Fruit fly (Drosophila melanogaster) whole organism, embryonic: ENCODE data around the gene CG3702.

Experiments
- Blimp-1 ChIP-seq: fragments of 200-800 bp; sonication (Bioruptor generic); optimal IDR thresholded peaks from 3 replicates; lab custom pipeline; 2018; ENCODE audit warnings: missing biosample characterization, missing genetic modification characterization, mild to moderate bottlenecking, moderate library complexity, missing genetic modification reagents
- CG10267 ChIP-seq: fragments of 200-800 bp; sonication (Bioruptor generic); optimal IDR thresholded peaks from 2 replicates; lab custom pipeline; 2018; ENCODE audit warnings: missing biosample characterization, mild to moderate bottlenecking, missing genetic modification characterization, moderate library complexity
- CG11247 ChIP-seq: fragments of 200-800 bp; sonication (Bioruptor generic); IDR thresholded peaks from 2 replicates; pipeline ENCODE4 v1.3.6; 2022; ENCODE audit warnings: missing biosample characterization, missing genetic modification characterization
- CG11695 ChIP-seq: fragments of 200-800 bp; sonication (Bioruptor generic); IDR thresholded peaks from 3 replicates; pipeline ENCODE4 v1.3.6; 2022; ENCODE audit warnings: missing biosample characterization, missing genetic modification characterization
- CG1832 ChIP-seq: fragments of 200-800 bp; sonication (Bioruptor generic); optimal IDR thresholded peaks from 2 replicates; lab custom pipeline; 2017; ENCODE audit warnings: missing biosample characterization, mild to moderate bottlenecking, missing genetic modification characterization, inconsistent platforms
- CG2678 ChIP-seq: fragments of 200-800 bp; sonication (Bioruptor generic); optimal IDR thresholded peaks from 3 replicates; lab custom pipeline; 2019; ENCODE audit warnings: missing biosample characterization, mild to moderate bottlenecking, missing genetic modification characterization, moderate library complexity
- CG42726 ChIP-seq: fragments of 200-800 bp; sonication (Bioruptor generic); IDR thresholded peaks from 2 replicates; pipeline ENCODE4 v1.3.6; 2022; ENCODE audit warnings: missing biosample characterization, missing genetic modification characterization; ENCODE audit not compliant: partially characterized antibody
- CG5245 ChIP-seq: fragments of 200-800 bp; sonication (Bioruptor generic); optimal IDR thresholded peaks from 3 replicates; lab custom pipeline; 2016; ENCODE audit warnings: missing biosample characterization, missing genetic modification characterization
- CG6689 ChIP-seq: fragments of 200-800 bp; sonication (Bioruptor generic); IDR thresholded peaks from 2 replicates; pipeline ENCODE4 v1.3.6; 2022; ENCODE audit warnings: missing biosample characterization, missing genetic modification characterization
- CG9437 ChIP-seq: fragments of 200-800 bp; sonication (Bioruptor generic); optimal IDR thresholded peaks from 2 replicates; lab custom pipeline; 2018; ENCODE audit warnings: missing biosample characterization, mild to moderate bottlenecking, missing genetic modification characterization
- D ChIP-seq, 2 experiments: fragments of 200-800 bp in 1 of 2; fragments of >200 bp in 1 of 2; sonication (Bioruptor generic) in 1 of 2; optimal IDR thresholded peaks; 2 replicates in 1 of 2; 3 replicates in 1 of 2; lab custom pipeline; 2017; ENCODE audit warnings: mild to moderate bottlenecking in 1 of 2, missing biosample characterization in 1 of 2, missing genetic modification characterization in 1 of 2, missing genetic modification reagents in 1 of 2
- D19A ChIP-seq: fragments of 200-800 bp; optimal IDR thresholded peaks from 3 replicates; lab custom pipeline; 2019; ENCODE audit warnings: missing biosample characterization, mild to moderate bottlenecking, missing genetic modification characterization, moderate library complexity
- Dfd ChIP-seq, 2 experiments: fragments of >200 bp; optimal IDR thresholded peaks; 2 replicates each; lab custom pipeline; 2017; ENCODE audit warnings: missing biosample characterization in 2 of 2, missing genetic modification characterization in 2 of 2
- Elba2 ChIP-seq: fragments of 200-800 bp; sonication (Bioruptor generic); optimal IDR thresholded peaks from 3 replicates; lab custom pipeline; 2016; ENCODE audit warnings: missing biosample characterization, missing genetic modification characterization
- Fer2 ChIP-seq: fragments of 200-800 bp; sonication (Bioruptor generic); optimal IDR thresholded peaks from 2 replicates; lab custom pipeline; 2018; ENCODE audit warnings: missing biosample characterization, mild to moderate bottlenecking, missing genetic modification characterization, moderate library complexity
- Hmr ChIP-seq: fragments of 200-800 bp; sonication (Bioruptor generic); optimal IDR thresholded peaks from 3 replicates; lab custom pipeline; 2017; ENCODE audit warnings: mild to moderate bottlenecking, missing biosample characterization, missing genetic modification reagents, missing genetic modification characterization
- Hr3 ChIP-seq: fragments of 200-800 bp; sonication (Bioruptor generic); optimal IDR thresholded peaks from 3 replicates; lab custom pipeline; 2016; ENCODE audit warnings: missing biosample characterization, missing genetic modification characterization
- MBD-R2 ChIP-seq: fragments of 200-800 bp; sonication (Bioruptor generic); IDR thresholded peaks from 2 replicates; pipeline ENCODE4 v1.3.6; 2022; ENCODE audit warnings: missing biosample characterization, missing genetic modification characterization
- Med ChIP-seq: fragments of 200-800 bp; sonication (Bioruptor generic); peaks from one replicate; lab custom pipeline; 2016; ENCODE audit warnings: missing biosample characterization, missing genetic modification characterization, mild to moderate bottlenecking, inconsistent platforms, moderate library complexity
- Mes4 ChIP-seq: fragments of 200-800 bp; sonication (Bioruptor generic); optimal IDR thresholded peaks from 2 replicates; lab custom pipeline; 2016; ENCODE audit warnings: missing biosample characterization, missing genetic modification characterization
- NC2α ChIP-seq: fragments of 200-800 bp; sonication (Bioruptor generic); optimal IDR thresholded peaks from 2 replicates; lab custom pipeline; 2016; ENCODE audit warnings: missing biosample characterization, missing genetic modification characterization
- NK7.1 ChIP-seq: fragments of 200-800 bp; sonication (Bioruptor generic); optimal IDR thresholded peaks from 3 replicates; lab custom pipeline; 2016; ENCODE audit warnings: missing biosample characterization, missing genetic modification characterization
- Poxn ChIP-seq: fragments of 200-800 bp; sonication (Bioruptor generic); IDR thresholded peaks from 2 replicates; pipeline ENCODE4 v1.3.6; 2022; ENCODE audit warnings: missing biosample characterization, missing genetic modification characterization
- Ravus ChIP-seq: fragments of 200-800 bp; sonication (Bioruptor generic); IDR thresholded peaks from 2 replicates; pipeline ENCODE4 v1.3.6; 2022; ENCODE audit warnings: missing biosample characterization, missing genetic modification characterization
- Sry-β ChIP-seq: fragments of 200-800 bp; sonication (Bioruptor generic); optimal IDR thresholded peaks from 2 replicates; lab custom pipeline; 2018; ENCODE audit warnings: missing biosample characterization, mild to moderate bottlenecking, missing genetic modification characterization, moderate library complexity
- Ssrp ChIP-seq: fragments of 200-800 bp; sonication (Bioruptor generic); optimal IDR thresholded peaks from 2 replicates; lab custom pipeline; 2018; ENCODE audit warnings: missing biosample characterization, mild to moderate bottlenecking, missing genetic modification characterization, moderate library complexity
- TFAM ChIP-seq: fragments of 200-800 bp; sonication (Bioruptor generic); optimal IDR thresholded peaks from 2 replicates; lab custom pipeline; 2017; ENCODE audit warnings: missing biosample characterization, missing genetic modification characterization, inconsistent platforms
- Vsx1 ChIP-seq: fragments of 200-800 bp; sonication (Bioruptor generic); optimal IDR thresholded peaks from 2 replicates; lab custom pipeline; 2017; ENCODE audit warnings: missing biosample characterization, mild to moderate bottlenecking, missing genetic modification characterization, missing genetic modification reagents
- Xrp1 ChIP-seq: fragments of 200-800 bp; sonication (Bioruptor generic); IDR thresholded peaks from 2 replicates; pipeline ENCODE4 v1.3.6; 2022; ENCODE audit warnings: missing biosample characterization, missing genetic modification characterization
- YL-1 ChIP-seq: fragments of 200-800 bp; sonication (Bioruptor generic); optimal IDR thresholded peaks from 3 replicates; lab custom pipeline; 2017; ENCODE audit warnings: missing biosample characterization, mild to moderate bottlenecking, missing genetic modification characterization
- cato ChIP-seq: fragments of 200-800 bp; sonication (Bioruptor generic); optimal IDR thresholded peaks from 2 replicates; lab custom pipeline; 2016; ENCODE audit warnings: missing biosample characterization, missing genetic modification characterization, borderline replicate concordance
- dimm ChIP-seq: fragments of 200-800 bp; sonication (Bioruptor generic); IDR thresholded peaks from 2 replicates; pipeline ENCODE4 v1.3.6; 2022; ENCODE audit warnings: missing biosample characterization, missing genetic modification characterization
- dm ChIP-seq: fragments of 200-800 bp; sonication (Bioruptor generic); optimal IDR thresholded peaks from 3 replicates; lab custom pipeline; 2016; ENCODE audit warnings: missing biosample characterization, missing genetic modification characterization
- esg ChIP-seq: fragments of 200-800 bp; sonication (Bioruptor generic); conservative IDR thresholded peaks from 2 replicates; pipeline ENCODE4 v1.3.6; 2022; ENCODE audit warnings: missing biosample characterization, missing genetic modification characterization
- exex ChIP-seq: fragments of 200-800 bp; sonication (Bioruptor generic); optimal IDR thresholded peaks from 4 replicates; lab custom pipeline; 2018; ENCODE audit warnings: missing biosample characterization, mild to moderate bottlenecking, missing genetic modification characterization, moderate library complexity
- fd102C ChIP-seq: fragments of 200-800 bp; sonication (Bioruptor generic); optimal IDR thresholded peaks from 2 replicates; lab custom pipeline; 2018; ENCODE audit warnings: missing biosample characterization, mild to moderate bottlenecking, missing genetic modification characterization, moderate library complexity
- fd64A ChIP-seq: fragments of 200-800 bp; sonication (Bioruptor generic); optimal IDR thresholded peaks from 3 replicates; lab custom pipeline; 2018; ENCODE audit warnings: missing biosample characterization, mild to moderate bottlenecking, missing genetic modification characterization
- jing ChIP-seq: fragments of 200-800 bp; sonication (Bioruptor generic); optimal IDR thresholded peaks from 2 replicates; lab custom pipeline; 2018; ENCODE audit warnings: missing biosample characterization, mild to moderate bottlenecking, missing genetic modification characterization
- kay ChIP-seq: fragments of 200-800 bp; sonication (Bioruptor generic); optimal IDR thresholded peaks from 2 replicates; lab custom pipeline; 2016; ENCODE audit warnings: missing biosample characterization, missing genetic modification characterization
- kni ChIP-seq: fragments of 200-800 bp; sonication (Bioruptor generic); optimal IDR thresholded peaks from 3 replicates; lab custom pipeline; 2017; ENCODE audit warnings: mild to moderate bottlenecking, missing biosample characterization, missing genetic modification reagents, missing genetic modification characterization
- knrl ChIP-seq: fragments of 200-800 bp; sonication (Bioruptor generic); IDR thresholded peaks from 3 replicates; pipeline ENCODE4 v1.3.6; 2022; ENCODE audit warnings: missing biosample characterization, missing genetic modification characterization; ENCODE audit not compliant: partially characterized antibody
- salm ChIP-seq: fragments of 200-800 bp; sonication (Bioruptor generic); optimal IDR thresholded peaks from 2 replicates; lab custom pipeline; 2018; ENCODE audit warnings: missing biosample characterization, mild to moderate bottlenecking, missing genetic modification characterization
- sisA ChIP-seq: fragments of 200-800 bp; sonication (Bioruptor generic); IDR thresholded peaks from 2 replicates; pipeline ENCODE4 v1.3.6; 2022; ENCODE audit warnings: missing biosample characterization, missing genetic modification characterization
- sob ChIP-seq: fragments of 200-800 bp; sonication (Bioruptor generic); IDR thresholded peaks from 2 replicates; pipeline ENCODE4 v1.3.6; 2022; ENCODE audit warnings: missing biosample characterization, missing genetic modification characterization
- sr ChIP-seq: fragments of 200-800 bp; sonication (Bioruptor generic); IDR thresholded peaks from 3 replicates; pipeline ENCODE4 v1.3.6; 2022; ENCODE audit warnings: missing biosample characterization, missing genetic modification characterization
- trem ChIP-seq: fragments of 200-800 bp; optimal IDR thresholded peaks from 3 replicates; lab custom pipeline; 2019; ENCODE audit warnings: missing biosample characterization, mild to moderate bottlenecking, missing genetic modification characterization, moderate library complexity
- trh ChIP-seq: fragments of 200-800 bp; sonication (Bioruptor generic); optimal IDR thresholded peaks from 2 replicates; lab custom pipeline; 2016; ENCODE audit warnings: missing biosample characterization, missing genetic modification characterization
- tx ChIP-seq: fragments of 200-800 bp; sonication (Bioruptor generic); optimal IDR thresholded peaks from 2 replicates; lab custom pipeline; 2016; ENCODE audit warnings: missing biosample characterization, missing genetic modification characterization
- vvl ChIP-seq: fragments of 200-800 bp; sonication (Bioruptor generic); IDR thresholded peaks from 2 replicates; pipeline ENCODE4 v1.3.6; 2022; ENCODE audit warnings: missing biosample characterization, missing genetic modification characterization
- wek ChIP-seq: fragments of 200-800 bp; sonication (Bioruptor generic); optimal IDR thresholded peaks from 3 replicates; lab custom pipeline; 2018; ENCODE audit warnings: missing biosample characterization, mild to moderate bottlenecking, missing genetic modification characterization, moderate library complexity

The CG3702 gene

DNA sequence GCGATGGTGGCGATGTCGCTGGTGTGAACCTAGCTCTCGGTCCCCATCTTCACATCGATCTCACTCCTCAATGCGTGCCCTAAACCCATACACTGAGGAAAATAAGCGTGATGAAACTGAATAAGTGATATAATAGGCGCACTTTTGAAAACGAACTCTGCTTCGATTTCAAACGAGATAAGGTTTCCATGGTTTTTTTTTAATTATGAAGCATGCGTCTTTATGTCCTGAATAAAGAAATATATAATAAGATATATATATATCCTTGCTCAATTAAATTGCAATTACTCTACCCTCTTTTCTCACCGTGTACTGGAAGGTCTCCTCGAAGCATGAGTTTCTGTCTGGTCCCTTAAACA lies 4.0 kb downstream of the CG3702 start (continued):
- peak; percentile 80 for TF ChIP-seq CG10267 (tag; lab: Kevin White, UChicago)
- peak; percentile 14 for TF ChIP-seq jing (GFP tag; lab: Kevin White, UChicago)
- TF ChIP-seq salm = no peak
- TF ChIP-seq kni (GFP tag; lab: Kevin White, UChicago) = peak; percentile 18
- no peak for TF ChIP-seq sr
- peak; percentile 58 for TF ChIP-seq Hmr (GFP tag; lab: Kevin White, UChicago)
- TF ChIP-seq knrl (GFP tag; lab: Robert Waterston, UW) = no peak
- TF ChIP-seq CG9437 = peak; percentile 33
- TF ChIP-seq sob (GFP tag; lab: Robert Waterston, UW) = no peak
- TF ChIP-seq Ravus (GFP tag; lab: Robert Waterston, UW) = no peak; the same call in 1 of the 2 replicates
- TF ChIP-seq NC2α (GFP tag; lab: Kevin White, UChicago) = no peak
- TF ChIP-seq CG1832 (GFP tag; lab: Kevin White, UChicago) = no peak
- no peak for TF ChIP-seq CG11695 (GFP tag; lab: Robert Waterston, UW)
- TF ChIP-seq YL-1 (GFP tag; lab: Kevin White, UChicago) = no peak
- no peak; the same call in 1 of the 2 replicates for TF ChIP-seq MBD-R2 (GFP tag; lab: Robert Waterston, UW)
- TF ChIP-seq Dfd (GFP tag; optimal IDR thresholded peaks at IDR 0.05; lab: Kevin White, UChicago) = no peak
- no peak for TF ChIP-seq fd64A (GFP tag; lab: Kevin White, UChicago)
- TF ChIP-seq CG2678 = peak; percentile 80
- peak; percentile 28 for TF ChIP-seq cato (GFP tag; lab: Kevin White, UChicago)
- no peak for TF ChIP-seq wek (GFP tag; lab: Kevin White, UChicago)
- peak; percentile 57 for TF ChIP-seq Hr3 (GFP tag; lab: Kevin White, UChicago)
- TF ChIP-seq Fer2 (tag; lab: Kevin White, UChicago) = no peak
- TF ChIP-seq Mes4 (GFP tag; lab: Kevin White, UChicago) = no peak
- TF ChIP-seq Vsx1 (GFP tag; lab: Kevin White, UChicago) = peak; percentile 51
- TF ChIP-seq D19A (tag; lab: Kevin White, UChicago) = peak; percentile 73
- peak; percentile 26 for TF ChIP-seq CG5245 (GFP tag; lab: Kevin White, UChicago)
- no peak for TF ChIP-seq NK7.1 (GFP tag; lab: Kevin White, UChicago)
- TF ChIP-seq CG6689 = peak; percentile 62
- TF ChIP-seq trem (tag; lab: Kevin White, UChicago) = peak; percentile 68
- no peak for TF ChIP-seq dm
- no peak for TF ChIP-seq TFAM (GFP tag; lab: Kevin White, UChicago)
- 0 out of 2 replicates have a peak, but pooled peaks have one; percentile 49 for TF ChIP-seq vvl
- peak; percentile 38 for TF ChIP-seq fd102C (GFP tag; lab: Kevin White, UChicago)
- no peak for TF ChIP-seq tx
- 0 out of 2 replicates have a peak, but pooled peaks have one; percentile 11 for TF ChIP-seq esg (GFP tag; lab: Robert Waterston, UW)
- no peak for TF ChIP-seq Elba2
- TF ChIP-seq CG11247 (GFP tag; lab: Robert Waterston, UW) = no peak
- peak; percentile 80 for TF ChIP-seq Med
- peak; percentile 65 for TF ChIP-seq Ssrp
- TF ChIP-seq exex (tag; lab: Kevin White, UChicago) = no peak
- TF ChIP-seq kay (GFP tag; lab: Kevin White, UChicago) = peak; percentile 30
- peak; percentile 87 for TF ChIP-seq Xrp1 (GFP tag; lab: Robert Waterston, UW)
- no peak for TF ChIP-seq D (optimal IDR thresholded peaks at IDR 0.05; lab: Kevin White, UChicago)
- peak; percentile 67 for TF ChIP-seq D (GFP tag; optimal IDR thresholded peaks at IDR 0.05; lab: Kevin White, UChicago)
- peak; percentile 64 for TF ChIP-seq Blimp-1
- TF ChIP-seq trh (GFP tag; lab: Kevin White, UChicago) = peak; percentile 33
- no peak for TF ChIP-seq CG42726 (GFP tag; lab: Robert Waterston, UW)
- TF ChIP-seq Sry-β (GFP tag; lab: Kevin White, UChicago) = peak; percentile 29
- 0 out of 2 replicates have a peak, but pooled peaks have one; percentile 28 for TF ChIP-seq sisA (GFP tag; lab: Robert Waterston, UW)
- TF ChIP-seq dimm (GFP tag; lab: Robert Waterston, UW) = no peak
- TF ChIP-seq Poxn (GFP tag; lab: Robert Waterston, UW) = no peak
